Fruit fly (Drosophila melanogaster) whole organism, embryonic: ENCODE data around the gene CG17202.

Source experiments
- Bteb2 ChIP-seq: fragments of 200-800 bp; sonication (Bioruptor generic); optimal IDR thresholded peaks from 2 replicates; lab custom pipeline; 2016; ENCODE audit warnings: missing biosample characterization, missing genetic modification characterization
- CG10654 ChIP-seq: fragments of 200-800 bp; sonication (Bioruptor generic); optimal IDR thresholded peaks from 2 replicates; lab custom pipeline; 2016; ENCODE audit warnings: missing biosample characterization, missing genetic modification characterization
- CG11696 ChIP-seq: fragments of 200-800 bp; sonication (Bioruptor generic); IDR thresholded peaks from 2 replicates; pipeline ENCODE4 v1.3.6; 2022; ENCODE audit warnings: missing biosample characterization, missing genetic modification characterization
- CG11723 ChIP-seq: fragments of 200-800 bp; sonication (Bioruptor generic); optimal IDR thresholded peaks from 2 replicates; lab custom pipeline; 2017; ENCODE audit warnings: missing biosample characterization, mild to moderate bottlenecking, missing genetic modification characterization
- CG12391 ChIP-seq: fragments of 200-800 bp; sonication (Bioruptor generic); optimal IDR thresholded peaks from 3 replicates; lab custom pipeline; 2018; ENCODE audit warnings: missing biosample characterization, mild to moderate bottlenecking, missing genetic modification characterization, moderate library complexity
- CG15011 ChIP-seq: fragments of 200-800 bp; sonication (Bioruptor generic); optimal IDR thresholded peaks from 3 replicates; lab custom pipeline; 2018; ENCODE audit warnings: missing biosample characterization, mild to moderate bottlenecking, missing genetic modification characterization
- CG17361 ChIP-seq: fragments of 200-800 bp; sonication (Bioruptor generic); IDR thresholded peaks from 3 replicates; pipeline ENCODE4 v1.3.6; 2022; ENCODE audit warnings: missing biosample characterization, missing genetic modification characterization
- CG1792 ChIP-seq: fragments of 200-800 bp; sonication (Bioruptor generic); optimal IDR thresholded peaks from 2 replicates; lab custom pipeline; 2016; ENCODE audit warnings: missing biosample characterization, missing genetic modification characterization
- CG18262 ChIP-seq: fragments of 200-800 bp; optimal IDR thresholded peaks from 3 replicates; lab custom pipeline; 2019; ENCODE audit warnings: missing biosample characterization, mild to moderate bottlenecking, missing genetic modification characterization, moderate library complexity
- CG18619 ChIP-seq: fragments of 200-800 bp; sonication (Bioruptor generic); optimal IDR thresholded peaks from 3 replicates; lab custom pipeline; 2017; ENCODE audit warnings: missing biosample characterization, mild to moderate bottlenecking, missing genetic modification characterization
- CG2199 ChIP-seq: fragments of 200-800 bp; sonication (Bioruptor generic); IDR thresholded peaks from 3 replicates; pipeline ENCODE4 v1.3.6; 2022; ENCODE audit warnings: missing biosample characterization, missing genetic modification characterization
- CG3065 ChIP-seq: fragments of 200-800 bp; sonication (Bioruptor generic); optimal IDR thresholded peaks from 2 replicates; lab custom pipeline; 2016; ENCODE audit warnings: missing biosample characterization, missing genetic modification characterization
- CG34376 ChIP-seq: fragments of 200-800 bp; sonication (Bioruptor generic); optimal IDR thresholded peaks from 2 replicates; lab custom pipeline; 2018; ENCODE audit warnings: missing biosample characterization, mild to moderate bottlenecking, missing genetic modification characterization
- CG5180 ChIP-seq: fragments of 200-800 bp; sonication (Bioruptor generic); optimal IDR thresholded peaks from 3 replicates; lab custom pipeline; 2017; ENCODE audit warnings: missing biosample characterization, missing genetic modification characterization, mild to moderate bottlenecking, moderate library complexity, missing genetic modification reagents
- CG6175 ChIP-seq: fragments of 200-800 bp; sonication (Bioruptor generic); IDR thresholded peaks from 3 replicates; pipeline ENCODE4 v1.3.6; 2022; ENCODE audit warnings: missing biosample characterization, missing genetic modification characterization
- CG6654 ChIP-seq: fragments of 200-800 bp; sonication (Bioruptor generic); optimal IDR thresholded peaks from 2 replicates; lab custom pipeline; 2017; ENCODE audit warnings: missing biosample characterization, mild to moderate bottlenecking, missing genetic modification characterization
- CG6689 ChIP-seq: fragments of 200-800 bp; sonication (Bioruptor generic); IDR thresholded peaks from 2 replicates; pipeline ENCODE4 v1.3.6; 2022; ENCODE audit warnings: missing biosample characterization, missing genetic modification characterization
- CG7372 ChIP-seq: fragments of 200-800 bp; sonication (Bioruptor generic); IDR thresholded peaks from 2 replicates; pipeline ENCODE4 v1.3.6; 2022; ENCODE audit warnings: missing biosample characterization, missing genetic modification characterization
- CG7786 ChIP-seq: fragments of 200-800 bp; sonication (Bioruptor generic); optimal IDR thresholded peaks from 2 replicates; lab custom pipeline; 2016; ENCODE audit warnings: missing biosample characterization, missing genetic modification characterization
- CG9876 ChIP-seq: fragments of 200-800 bp; sonication (Bioruptor generic); optimal IDR thresholded peaks from 2 replicates; lab custom pipeline; 2016; ENCODE audit warnings: missing biosample characterization, missing genetic modification characterization
- Dip3 ChIP-seq: fragments of 200-800 bp; sonication (Bioruptor generic); optimal IDR thresholded peaks from 3 replicates; lab custom pipeline; 2016; ENCODE audit warnings: missing biosample characterization, missing genetic modification characterization
- Drgx ChIP-seq: fragments of 200-800 bp; sonication (Bioruptor generic); IDR thresholded peaks from 2 replicates; pipeline ENCODE4 v1.3.6; 2022; ENCODE audit warnings: missing biosample characterization, missing genetic modification characterization
- HLH4C ChIP-seq: fragments of 200-800 bp; sonication (Bioruptor generic); IDR thresholded peaks from 3 replicates; pipeline ENCODE4 v1.3.6; 2022; ENCODE audit warnings: missing biosample characterization, missing genetic modification characterization; ENCODE audit not compliant: partially characterized antibody
- Lhr ChIP-seq: fragments of 200-800 bp; sonication (Bioruptor generic); optimal IDR thresholded peaks from 3 replicates; lab custom pipeline; 2017; ENCODE audit warnings: mild to moderate bottlenecking, missing biosample characterization, missing genetic modification reagents, missing genetic modification characterization
- Max ChIP-seq: fragments of 200-800 bp; sonication (Bioruptor generic); optimal IDR thresholded peaks from 2 replicates; lab custom pipeline; 2016; ENCODE audit warnings: missing biosample characterization, mild to moderate bottlenecking, missing genetic modification characterization
- Myb ChIP-seq: fragments of 200-800 bp; sonication (Bioruptor generic); optimal IDR thresholded peaks from 2 replicates; lab custom pipeline; 2016; ENCODE audit warnings: missing biosample characterization, missing genetic modification characterization
- Nf-YA ChIP-seq: fragments of 200-800 bp; sonication (Bioruptor generic); IDR thresholded peaks from 2 replicates; pipeline ENCODE4 v1.3.6; 2022; ENCODE audit warnings: missing biosample characterization, missing genetic modification characterization
- Nf-YC ChIP-seq: fragments of 200-800 bp; optimal IDR thresholded peaks from 3 replicates; lab custom pipeline; 2019; ENCODE audit warnings: missing biosample characterization, mild to moderate bottlenecking, missing genetic modification characterization, moderate library complexity
- NfI ChIP-seq: fragments of 200-800 bp; sonication (Bioruptor generic); optimal IDR thresholded peaks from 3 replicates; lab custom pipeline; 2018; ENCODE audit warnings: missing biosample characterization, mild to moderate bottlenecking, missing genetic modification characterization, moderate library complexity
- PHDP ChIP-seq: fragments of 200-800 bp; sonication (Bioruptor generic); optimal IDR thresholded peaks from 3 replicates; lab custom pipeline; 2018; ENCODE audit warnings: missing biosample characterization, mild to moderate bottlenecking, missing genetic modification characterization, moderate library complexity
- Ptx1 ChIP-seq: fragments of 200-800 bp; sonication (Bioruptor generic); IDR thresholded peaks from 2 replicates; pipeline ENCODE4 v1.3.6; 2022; ENCODE audit warnings: missing biosample characterization, missing genetic modification characterization
- Sry-δ ChIP-seq: fragments of 200-800 bp; sonication (Bioruptor generic); optimal IDR thresholded peaks from 2 replicates; lab custom pipeline; 2016; ENCODE audit warnings: missing biosample characterization, missing genetic modification characterization
- ac ChIP-seq: fragments of 200-800 bp; sonication (Bioruptor generic); optimal IDR thresholded peaks from 3 replicates; lab custom pipeline; 2017; ENCODE audit warnings: missing biosample characterization, mild to moderate bottlenecking, missing genetic modification characterization
- amos ChIP-seq: fragments of 200-800 bp; sonication (Bioruptor generic); IDR thresholded peaks from 2 replicates; pipeline ENCODE4 v1.3.6; 2022; ENCODE audit warnings: missing biosample characterization, missing genetic modification characterization; ENCODE audit not compliant: partially characterized antibody
- ato ChIP-seq: fragments of 200-800 bp; sonication (Bioruptor generic); IDR thresholded peaks from 2 replicates; pipeline ENCODE4 v1.3.6; 2022; ENCODE audit warnings: missing biosample characterization, missing genetic modification characterization; ENCODE audit not compliant: partially characterized antibody
- cas ChIP-seq: fragments of 200-800 bp; sonication (Bioruptor generic); IDR thresholded peaks from 2 replicates; pipeline ENCODE4 v1.3.6; 2022; ENCODE audit warnings: missing biosample characterization, missing genetic modification characterization
- chif ChIP-seq, 2 experiments: fragments of 200-800 bp; sonication (Bioruptor generic); optimal IDR thresholded peaks; 3 replicates each; lab custom pipeline; 2016; ENCODE audit warnings: missing biosample characterization in 2 of 2, missing genetic modification characterization in 2 of 2
- dysf ChIP-seq: fragments of 200-800 bp; sonication (Bioruptor generic); IDR thresholded peaks from 3 replicates; pipeline ENCODE4 v1.3.6; 2022; ENCODE audit warnings: missing biosample characterization, missing genetic modification characterization
- exex ChIP-seq: fragments of 200-800 bp; sonication (Bioruptor generic); optimal IDR thresholded peaks from 4 replicates; lab custom pipeline; 2018; ENCODE audit warnings: missing biosample characterization, mild to moderate bottlenecking, missing genetic modification characterization, moderate library complexity
- fd102C ChIP-seq: fragments of 200-800 bp; sonication (Bioruptor generic); optimal IDR thresholded peaks from 2 replicates; lab custom pipeline; 2018; ENCODE audit warnings: missing biosample characterization, mild to moderate bottlenecking, missing genetic modification characterization, moderate library complexity
- gem ChIP-seq: fragments of 200-800 bp; sonication (Bioruptor generic); optimal IDR thresholded peaks from 2 replicates; lab custom pipeline; 2019; ENCODE audit warnings: missing biosample characterization, mild to moderate bottlenecking, missing genetic modification characterization, moderate library complexity
- jumu ChIP-seq: fragments of 200-800 bp; sonication (Bioruptor generic); optimal IDR thresholded peaks from 3 replicates; lab custom pipeline; 2016; ENCODE audit warnings: missing biosample characterization, missing genetic modification characterization
- knrl ChIP-seq: fragments of 200-800 bp; sonication (Bioruptor generic); IDR thresholded peaks from 3 replicates; pipeline ENCODE4 v1.3.6; 2022; ENCODE audit warnings: missing biosample characterization, missing genetic modification characterization; ENCODE audit not compliant: partially characterized antibody
- lov ChIP-seq, 2 experiments: fragments of 200-800 bp in 1 of 2; fragments of >200 bp in 1 of 2; sonication (Bioruptor generic) in 1 of 2; IDR thresholded peaks in 1 of 2; optimal IDR thresholded peaks in 1 of 2; 2 replicates in 1 of 2; 3 replicates in 1 of 2; pipeline versions ENCODE4 v1.3.6 to Lab custom; 2017 to 2022; ENCODE audit warnings: missing biosample characterization in 1 of 2, missing genetic modification characterization in 1 of 2
- oc ChIP-seq: fragments of 200-800 bp; sonication (Bioruptor generic); optimal IDR thresholded peaks from 2 replicates; lab custom pipeline; 2018; ENCODE audit warnings: missing biosample characterization, mild to moderate bottlenecking, missing genetic modification characterization, moderate library complexity
- run ChIP-seq: fragments of 200-800 bp; sonication (Bioruptor generic); optimal IDR thresholded peaks from 3 replicates; lab custom pipeline; 2018; ENCODE audit warnings: missing biosample characterization, mild to moderate bottlenecking, missing genetic modification characterization
- so ChIP-seq: fragments of 200-800 bp; sonication (Bioruptor generic); IDR thresholded peaks from 3 replicates; pipeline ENCODE4 v1.3.6; 2022; ENCODE audit warnings: missing biosample characterization, missing genetic modification characterization
- trh ChIP-seq: fragments of 200-800 bp; sonication (Bioruptor generic); optimal IDR thresholded peaks from 2 replicates; lab custom pipeline; 2016; ENCODE audit warnings: missing biosample characterization, missing genetic modification characterization
- yki ChIP-seq: fragments of >200 bp; optimal IDR thresholded peaks from 3 replicates; lab custom pipeline; 2018
- zfh1 ChIP-seq: fragments of 200-800 bp; sonication (Bioruptor generic); IDR thresholded peaks from 3 replicates; pipeline ENCODE4 v1.3.6; 2022; ENCODE audit warnings: missing biosample characterization, missing genetic modification characterization

Gene CG17202

dm6 chr3R:12402935-12403334, 19.6 kb upstream of the CG17202 start (continued):
- peak; percentile 92 for TF ChIP-seq fd102C (GFP tag; lab: Kevin White, UChicago)
- TF ChIP-seq ac = peak; percentile 95
- TF ChIP-seq PHDP (tag; lab: Kevin White, UChicago) = peak; percentile 99
- TF ChIP-seq Nf-YC (tag; lab: Kevin White, UChicago) = peak; percentile 92
- TF ChIP-seq CG11723 (GFP tag; lab: Kevin White, UChicago) = peak; percentile 94
- TF ChIP-seq chif (GFP tag; optimal IDR thresholded peaks at IDR 0.05; lab: Kevin White, UChicago) = peak; percentile 95 to 99
- TF ChIP-seq CG9876 = peak; percentile 84
- peak; percentile 97 for TF ChIP-seq dysf (GFP tag; lab: Robert Waterston, UW)
- 0 out of 3 replicates have a peak, but pooled peaks have one; percentile 19 for TF ChIP-seq knrl (GFP tag; lab: Robert Waterston, UW)
- peak; percentile 95 for TF ChIP-seq CG11696 (GFP tag; lab: Robert Waterston, UW)
- peak; percentile 91 for TF ChIP-seq trh (GFP tag; lab: Kevin White, UChicago)
- peak; percentile 94 for TF ChIP-seq CG15011 (GFP tag; lab: Kevin White, UChicago)
- TF ChIP-seq CG34376 (GFP tag; lab: Kevin White, UChicago) = peak; percentile 100
- peak; percentile 99 for TF ChIP-seq Nf-YA
- TF ChIP-seq CG6654 = peak; percentile 94
- peak; percentile 99 for TF ChIP-seq CG12391 (tag; lab: Kevin White, UChicago)
- TF ChIP-seq CG6689 (GFP tag; lab: Robert Waterston, UW) = peak; percentile 97
- peak; percentile 75; the same call in 2 of the 3 replicates for TF ChIP-seq CG6175 (GFP tag; lab: Robert Waterston, UW)
- peak; percentile 89 for TF ChIP-seq cas (GFP tag; lab: Robert Waterston, UW)
- TF ChIP-seq ato = no peak
- TF ChIP-seq Dip3 (GFP tag; lab: Kevin White, UChicago) = peak; percentile 91
- no peak for TF ChIP-seq lov (optimal IDR thresholded peaks at IDR 0.05; lab: Kevin White, UChicago)
- TF ChIP-seq lov (GFP tag; IDR thresholded peaks at IDR 0.05; lab: Robert Waterston, UW) = peak; percentile 98
- peak; percentile 99 for TF ChIP-seq zfh1 (GFP tag; lab: Robert Waterston, UW)
- peak; percentile 66 for TF ChIP-seq Sry-δ (GFP tag; lab: Kevin White, UChicago)
- peak; percentile 98 for TF ChIP-seq so (GFP tag; lab: Robert Waterston, UW)
- peak; percentile 98 for TF ChIP-seq CG17361
- TF ChIP-seq gem (tag; lab: Kevin White, UChicago) = peak; percentile 99
- TF ChIP-seq Lhr (GFP tag; lab: Kevin White, UChicago) = peak; percentile 92
- peak; percentile 91 for TF ChIP-seq CG5180 (GFP tag; lab: Kevin White, UChicago)
- TF ChIP-seq jumu (GFP tag; lab: Kevin White, UChicago) = peak; percentile 88
- TF ChIP-seq CG3065 (GFP tag; lab: Kevin White, UChicago) = peak; percentile 89
- peak; percentile 94 for TF ChIP-seq CG2199 (GFP tag; lab: Robert Waterston, UW)
- peak; percentile 97 for TF ChIP-seq CG1792 (GFP tag; lab: Kevin White, UChicago)
- TF ChIP-seq yki (lab: Kevin White, UChicago) = no peak
- 0 out of 3 replicates have a peak, but pooled peaks have one; percentile 40 for TF ChIP-seq HLH4C
- TF ChIP-seq CG7786 = peak; percentile 89
- peak; percentile 98 for TF ChIP-seq oc (tag; lab: Kevin White, UChicago)
- TF ChIP-seq Max (GFP tag; lab: Kevin White, UChicago) = peak; percentile 100
- peak; percentile 99 for TF ChIP-seq CG18262 (tag; lab: Kevin White, UChicago)
- peak; percentile 94 for TF ChIP-seq Ptx1 (GFP tag; lab: Robert Waterston, UW)
- peak; percentile 95 for TF ChIP-seq run (tag; lab: Kevin White, UChicago)
- TF ChIP-seq amos (GFP tag; lab: Robert Waterston, UW) = no peak
- peak; percentile 93 for TF ChIP-seq Drgx (GFP tag; lab: Robert Waterston, UW)
- peak; percentile 92 for TF ChIP-seq exex (tag; lab: Kevin White, UChicago)
- TF ChIP-seq Myb (GFP tag; lab: Kevin White, UChicago) = peak; percentile 70
- TF ChIP-seq CG10654 (GFP tag; lab: Kevin White, UChicago) = peak; percentile 97
- peak; percentile 96 for TF ChIP-seq Bteb2
- TF ChIP-seq NfI (GFP tag; lab: Kevin White, UChicago) = peak; percentile 97
- peak; percentile 97 for TF ChIP-seq CG7372 (GFP tag; lab: Robert Waterston, UW)
- TF ChIP-seq CG18619 (GFP tag; lab: Kevin White, UChicago) = peak; percentile 94
